Fruit fly (Drosophila melanogaster) whole organism, embryonic: ENCODE data around the gene Ugt303B3.

Experiments
- Awh ChIP-seq: fragments of 200-800 bp; sonication (Bioruptor generic); IDR thresholded peaks from 2 replicates; pipeline ENCODE4, ENCODE4 v1.3.6; 2022; ENCODE audit warnings: missing biosample characterization, missing genetic modification characterization
- CG10543 ChIP-seq: fragments of 200-800 bp; sonication (Bioruptor generic); optimal IDR thresholded peaks from 3 replicates; lab custom pipeline; 2017; ENCODE audit warnings: missing biosample characterization, mild to moderate bottlenecking, missing genetic modification characterization, moderate library complexity
- CG12219 ChIP-seq: fragments of 200-800 bp; sonication (Bioruptor generic); optimal IDR thresholded peaks from 3 replicates; lab custom pipeline; 2018; ENCODE audit warnings: missing biosample characterization, mild to moderate bottlenecking, missing genetic modification characterization
- CG12769 ChIP-seq: fragments of 200-800 bp; sonication (Bioruptor generic); optimal IDR thresholded peaks from 2 replicates; lab custom pipeline; 2019; ENCODE audit warnings: missing biosample characterization, mild to moderate bottlenecking, missing genetic modification characterization, moderate library complexity
- CG14014 ChIP-seq: fragments of 200-800 bp; sonication (Bioruptor generic); IDR thresholded peaks from 2 replicates; pipeline ENCODE4 v1.3.6; 2022; ENCODE audit warnings: missing biosample characterization, missing genetic modification characterization
- CG15601 ChIP-seq: fragments of 200-800 bp; sonication (Bioruptor generic); optimal IDR thresholded peaks from 3 replicates; lab custom pipeline; 2019; ENCODE audit warnings: missing biosample characterization, mild to moderate bottlenecking, missing genetic modification characterization, moderate library complexity
- CG17328 ChIP-seq: fragments of 200-800 bp; sonication (Bioruptor generic); IDR thresholded peaks from 2 replicates; pipeline ENCODE4 v1.3.6; 2022; ENCODE audit warnings: missing biosample characterization, missing genetic modification characterization
- CG2889 ChIP-seq: fragments of 200-800 bp; sonication (Bioruptor generic); IDR thresholded peaks from 3 replicates; pipeline ENCODE4 v1.3.6; 2022; ENCODE audit warnings: missing biosample characterization, missing genetic modification characterization
- CG32772 ChIP-seq: fragments of 200-800 bp; sonication (Bioruptor generic); IDR thresholded peaks from 2 replicates; pipeline ENCODE4 v1.3.6; 2022; ENCODE audit warnings: missing biosample characterization, missing genetic modification characterization
- CG34376 ChIP-seq: fragments of 200-800 bp; sonication (Bioruptor generic); optimal IDR thresholded peaks from 2 replicates; lab custom pipeline; 2018; ENCODE audit warnings: missing biosample characterization, mild to moderate bottlenecking, missing genetic modification characterization
- CG34422 ChIP-seq: fragments of 200-800 bp; sonication (Bioruptor generic); IDR thresholded peaks from 3 replicates; pipeline ENCODE4 v1.3.6; 2022; ENCODE audit warnings: missing biosample characterization, missing genetic modification characterization
- CG4617 ChIP-seq: fragments of 200-800 bp; sonication (Bioruptor generic); optimal IDR thresholded peaks from 3 replicates; lab custom pipeline; 2016; ENCODE audit warnings: missing biosample characterization, missing genetic modification characterization, borderline replicate concordance
- CG9609 ChIP-seq: fragments of 200-800 bp; sonication (Bioruptor generic); optimal IDR thresholded peaks from 3 replicates; lab custom pipeline; 2016; ENCODE audit warnings: missing biosample characterization, missing genetic modification characterization
- Deaf1 ChIP-seq: fragments of 200-800 bp; optimal IDR thresholded peaks from 3 replicates; lab custom pipeline; 2019; ENCODE audit warnings: missing biosample characterization, mild to moderate bottlenecking, missing genetic modification characterization, moderate library complexity
- Doc2 ChIP-seq: fragments of 200-800 bp; sonication (Bioruptor generic); IDR thresholded peaks from 2 replicates; pipeline ENCODE4 v1.3.6; 2022; ENCODE audit warnings: missing biosample characterization, missing genetic modification characterization
- GATAe ChIP-seq: fragments of 200-800 bp; sonication (Bioruptor generic); conservative IDR thresholded peaks from 2 replicates; pipeline ENCODE4 v1.3.6; 2022; ENCODE audit warnings: missing biosample characterization, missing genetic modification characterization
- HLH4C ChIP-seq: fragments of 200-800 bp; sonication (Bioruptor generic); IDR thresholded peaks from 3 replicates; pipeline ENCODE4 v1.3.6; 2022; ENCODE audit warnings: missing biosample characterization, missing genetic modification characterization; ENCODE audit not compliant: partially characterized antibody
- Hey ChIP-seq: fragments of 200-800 bp; sonication (Bioruptor generic); optimal IDR thresholded peaks from 3 replicates; lab custom pipeline; 2018; ENCODE audit warnings: missing biosample characterization, mild to moderate bottlenecking, missing genetic modification characterization
- Kr ChIP-seq: fragments of 200-800 bp; sonication (Bioruptor generic); optimal IDR thresholded peaks from 2 replicates; lab custom pipeline; 2017; ENCODE audit warnings: missing biosample characterization, mild to moderate bottlenecking, missing genetic modification characterization
- MESR4 ChIP-seq: fragments of 200-800 bp; sonication (Bioruptor generic); optimal IDR thresholded peaks from 2 replicates; lab custom pipeline; 2018; ENCODE audit warnings: missing biosample characterization, mild to moderate bottlenecking, missing genetic modification characterization, moderate library complexity
- Med ChIP-seq: fragments of 200-800 bp; sonication (Bioruptor generic); peaks from one replicate; lab custom pipeline; 2016; ENCODE audit warnings: missing biosample characterization, missing genetic modification characterization, mild to moderate bottlenecking, inconsistent platforms, moderate library complexity
- NK7.1 ChIP-seq: fragments of 200-800 bp; sonication (Bioruptor generic); optimal IDR thresholded peaks from 3 replicates; lab custom pipeline; 2016; ENCODE audit warnings: missing biosample characterization, missing genetic modification characterization
- Ravus ChIP-seq: fragments of 200-800 bp; sonication (Bioruptor generic); IDR thresholded peaks from 2 replicates; pipeline ENCODE4 v1.3.6; 2022; ENCODE audit warnings: missing biosample characterization, missing genetic modification characterization
- Spps ChIP-seq: fragments of 200-800 bp; sonication (Bioruptor generic); optimal IDR thresholded peaks from 2 replicates; lab custom pipeline; 2018; ENCODE audit warnings: missing biosample characterization, mild to moderate bottlenecking, missing genetic modification characterization
- ap ChIP-seq: fragments of 200-800 bp; sonication (Bioruptor generic); IDR thresholded peaks from 2 replicates; pipeline ENCODE4 v1.3.6; 2022; ENCODE audit warnings: missing biosample characterization, missing genetic modification characterization
- bab2 ChIP-seq: fragments of 200-800 bp; sonication (Bioruptor generic); optimal IDR thresholded peaks from 2 replicates; lab custom pipeline; 2016; ENCODE audit warnings: missing biosample characterization, missing genetic modification characterization
- bowl ChIP-seq: fragments of 200-800 bp; sonication (Bioruptor generic); IDR thresholded peaks from 2 replicates; pipeline ENCODE4 v1.3.6; 2022; ENCODE audit warnings: missing biosample characterization, missing genetic modification characterization
- chif ChIP-seq, 2 experiments: fragments of 200-800 bp; sonication (Bioruptor generic); optimal IDR thresholded peaks; 3 replicates each; lab custom pipeline; 2016; ENCODE audit warnings: missing biosample characterization in 2 of 2, missing genetic modification characterization in 2 of 2
- ci ChIP-seq: fragments of 200-800 bp; sonication (Bioruptor generic); IDR thresholded peaks from 3 replicates; pipeline ENCODE4 v1.3.6; 2022; ENCODE audit warnings: missing biosample characterization, missing genetic modification characterization
- corto ChIP-seq: fragments of 200-800 bp; sonication (Bioruptor generic); optimal IDR thresholded peaks from 2 replicates; lab custom pipeline; 2016; ENCODE audit warnings: missing biosample characterization, mild to moderate bottlenecking, missing genetic modification characterization, moderate library complexity
- croc ChIP-seq: fragments of 200-800 bp; sonication (Bioruptor generic); conservative IDR thresholded peaks from 3 replicates; pipeline ENCODE4 v1.3.6; 2022; ENCODE audit warnings: missing biosample characterization, missing genetic modification characterization
- danr ChIP-seq: fragments of 200-800 bp; sonication (Bioruptor generic); IDR thresholded peaks from 2 replicates; pipeline ENCODE4 v1.3.6; 2022; ENCODE audit warnings: missing biosample characterization, missing genetic modification characterization
- exex ChIP-seq: fragments of 200-800 bp; sonication (Bioruptor generic); optimal IDR thresholded peaks from 4 replicates; lab custom pipeline; 2018; ENCODE audit warnings: missing biosample characterization, mild to moderate bottlenecking, missing genetic modification characterization, moderate library complexity
- gsb-n ChIP-seq: fragments of 200-800 bp; sonication (Bioruptor generic); optimal IDR thresholded peaks from 3 replicates; lab custom pipeline; 2018; ENCODE audit warnings: missing biosample characterization, mild to moderate bottlenecking, missing genetic modification characterization
- h ChIP-seq: fragments of >200 bp; optimal IDR thresholded peaks from 2 replicates; lab custom pipeline; 2017
- inv ChIP-seq: fragments of 200-800 bp; sonication (Bioruptor generic); IDR thresholded peaks from 2 replicates; pipeline ENCODE4 v1.3.6; 2022; ENCODE audit warnings: missing biosample characterization, missing genetic modification characterization; ENCODE audit not compliant: partially characterized antibody
- ken ChIP-seq: fragments of 200-800 bp; sonication (Bioruptor generic); IDR thresholded peaks from 3 replicates; pipeline ENCODE4 v1.3.6; 2022; ENCODE audit warnings: missing biosample characterization, missing genetic modification characterization
- knrl ChIP-seq: fragments of 200-800 bp; sonication (Bioruptor generic); IDR thresholded peaks from 3 replicates; pipeline ENCODE4 v1.3.6; 2022; ENCODE audit warnings: missing biosample characterization, missing genetic modification characterization; ENCODE audit not compliant: partially characterized antibody
- lmd ChIP-seq: fragments of 200-800 bp; sonication (Bioruptor generic); IDR thresholded peaks from 2 replicates; pipeline ENCODE4 v1.3.6; 2022; ENCODE audit warnings: missing biosample characterization, missing genetic modification characterization
- nerfin-1 ChIP-seq: fragments of 200-800 bp; sonication (Bioruptor generic); optimal IDR thresholded peaks from 3 replicates; lab custom pipeline; 2019; ENCODE audit warnings: missing biosample characterization, mild to moderate bottlenecking, missing genetic modification characterization, moderate library complexity
- oc ChIP-seq: fragments of 200-800 bp; sonication (Bioruptor generic); optimal IDR thresholded peaks from 2 replicates; lab custom pipeline; 2018; ENCODE audit warnings: missing biosample characterization, mild to moderate bottlenecking, missing genetic modification characterization, moderate library complexity
- schlank ChIP-seq: fragments of 200-800 bp; sonication (Bioruptor generic); optimal IDR thresholded peaks from 2 replicates; lab custom pipeline; 2018; ENCODE audit warnings: missing biosample characterization, mild to moderate bottlenecking, missing genetic modification characterization
- sens ChIP-seq: fragments of 200-800 bp; sonication (Bioruptor generic); peaks from one replicate; lab custom pipeline; 2016; ENCODE audit warnings: missing biosample characterization, missing genetic modification characterization
- sens-2 ChIP-seq: fragments of 200-800 bp; sonication (Bioruptor generic); IDR thresholded peaks from 2 replicates; pipeline ENCODE4 v1.3.6; 2022; ENCODE audit warnings: missing biosample characterization, missing genetic modification characterization
- seq ChIP-seq: fragments of 200-800 bp; sonication (Bioruptor generic); IDR thresholded peaks from 2 replicates; pipeline ENCODE4 v1.3.6; 2022; ENCODE audit warnings: missing biosample characterization, missing genetic modification characterization
- sim ChIP-seq: fragments of 200-800 bp; sonication (Bioruptor generic); IDR thresholded peaks from 2 replicates; pipeline ENCODE4 v1.3.6; 2022; ENCODE audit warnings: missing biosample characterization, missing genetic modification characterization
- sob ChIP-seq: fragments of 200-800 bp; sonication (Bioruptor generic); IDR thresholded peaks from 2 replicates; pipeline ENCODE4 v1.3.6; 2022; ENCODE audit warnings: missing biosample characterization, missing genetic modification characterization
- sug ChIP-seq: fragments of 200-800 bp; optimal IDR thresholded peaks from 2 replicates; lab custom pipeline; 2019; ENCODE audit warnings: missing biosample characterization, mild to moderate bottlenecking, missing genetic modification characterization, moderate library complexity
- tap ChIP-seq: fragments of 200-800 bp; optimal IDR thresholded peaks from 3 replicates; lab custom pipeline; 2019; ENCODE audit warnings: missing biosample characterization, mild to moderate bottlenecking, missing genetic modification characterization, moderate library complexity
- vvl ChIP-seq: fragments of 200-800 bp; sonication (Bioruptor generic); IDR thresholded peaks from 2 replicates; pipeline ENCODE4 v1.3.6; 2022; ENCODE audit warnings: missing biosample characterization, missing genetic modification characterization

The Ugt303B3 gene

dm6 chr3R:23538719-23539145 lies 4.2 kb upstream of the Ugt303B3 start, which contains the start of gene Ugt303B2 (continued):
- TF ChIP-seq gsb-n (no peak), inv (GFP tag; lab: Robert Waterston, UW) (no peak), CG15601 (tag; lab: Kevin White, UChicago) (no peak), CG14014 (no peak), chif (GFP tag; optimal IDR thresholded peaks at IDR 0.05; lab: Kevin White, UChicago) (no peak), sob (GFP tag; lab: Robert Waterston, UW) (no peak), Med (GFP tag; lab: Kevin White, UChicago) (no peak), knrl (GFP tag; lab: Robert Waterston, UW) (no peak), NK7.1 (GFP tag; lab: Kevin White, UChicago) (no peak), CG10543 (GFP tag; lab: Kevin White, UChicago) (peak; percentile 33), sens-2 (GFP tag; lab: Robert Waterston, UW) (no peak), CG32772 (no peak), sim (GFP tag; lab: Robert Waterston, UW) (no peak), GATAe (peak; percentile 80), CG2889 (GFP tag; lab: Robert Waterston, UW) (no peak)

DNA sequence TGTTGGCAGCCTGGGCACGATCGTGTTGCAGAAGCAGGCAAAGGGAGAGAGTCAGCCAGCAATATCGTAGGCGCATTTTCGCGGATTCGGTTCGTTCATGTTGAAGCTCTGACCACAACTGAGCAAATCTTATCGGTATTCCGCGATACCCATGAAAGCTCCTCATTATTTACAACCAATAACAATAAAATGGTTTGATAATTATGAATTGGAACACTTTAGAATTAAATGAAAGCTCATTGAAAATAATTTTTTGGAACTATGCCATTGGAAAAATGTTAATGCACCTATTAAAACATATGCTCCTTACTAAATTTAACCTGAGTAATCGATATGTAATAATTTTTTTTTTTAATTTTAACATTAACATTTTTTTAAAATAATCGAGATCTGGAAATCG lies 2.0 kb upstream of the Ugt303B3 start, which contains the start of gene Ugt303B1:
Gene Ugt303B1 (minus strand): TSS at position 101 of the 400 bp plus-strand sequence.
- TF ChIP-seq sug (tag; lab: Kevin White, UChicago): no peak
- peak; percentile 58 for TF ChIP-seq exex (tag; lab: Kevin White, UChicago)
- no peak for TF ChIP-seq Doc2 (GFP tag; lab: Robert Waterston, UW)
- no peak for TF ChIP-seq CG17328 (GFP tag; lab: Robert Waterston, UW)
- TF ChIP-seq Ravus (GFP tag; lab: Robert Waterston, UW): no peak
- no peak for TF ChIP-seq Awh
- no peak for TF ChIP-seq corto (GFP tag; lab: Kevin White, UChicago)
- TF ChIP-seq CG34376 (GFP tag; lab: Kevin White, UChicago): peak; percentile 34
- TF ChIP-seq h (lab: Kevin White, UChicago): no peak
- no peak for TF ChIP-seq oc (tag; lab: Kevin White, UChicago)
- no peak for TF ChIP-seq croc
- TF ChIP-seq CG9609 (GFP tag; lab: Kevin White, UChicago): no peak
- TF ChIP-seq GATAe: peak; percentile 45
- TF ChIP-seq bab2 (GFP tag; lab: Kevin White, UChicago): no peak
- no peak for TF ChIP-seq Spps (tag; lab: Kevin White, UChicago)

DNA sequence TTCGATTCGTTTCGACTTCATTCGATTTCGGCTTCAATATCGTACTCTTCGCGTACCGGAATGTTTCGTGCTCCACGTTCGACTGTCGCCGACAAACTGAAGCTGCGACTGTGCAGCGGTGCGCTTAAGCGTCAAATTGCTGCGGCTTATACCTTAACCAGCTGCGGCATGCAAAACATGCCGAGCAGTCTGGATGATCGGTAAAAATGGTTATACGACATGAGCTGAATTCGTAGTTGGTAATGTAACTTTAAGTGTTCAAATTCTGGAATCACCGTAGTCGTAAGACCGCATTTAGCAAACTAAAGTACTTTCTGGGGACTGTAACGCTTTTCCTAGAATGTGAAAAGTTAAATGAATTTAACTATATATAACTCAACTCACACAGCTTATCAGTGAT lies 3.7 kb downstream of the Ugt303B3 start, which contains the start of gene CG10175:
Gene CG10175 (minus strand): TSS at position 101 of the 400 bp plus-strand sequence.
- TF ChIP-seq schlank (tag; lab: Kevin White, UChicago): no peak
- 0 out of 2 replicates have a peak, but pooled peaks have one; percentile 24 for TF ChIP-seq bowl (GFP tag; lab: Robert Waterston, UW)
- TF ChIP-seq Kr (GFP tag; lab: Kevin White, UChicago): no peak
- TF ChIP-seq tap (tag; lab: Kevin White, UChicago): no peak
- TF ChIP-seq CG12769 (tag; lab: Kevin White, UChicago): peak; percentile 18
- no peak for TF ChIP-seq danr
- TF ChIP-seq MESR4 (GFP tag; lab: Kevin White, UChicago): no peak
- 0 out of 3 replicates have a peak, but pooled peaks have one; percentile 26 for TF ChIP-seq CG34422 (GFP tag; lab: Robert Waterston, UW)
- TF ChIP-seq ap: 0 out of 2 replicates have a peak, but pooled peaks have one; percentile 12
- peak; percentile 30; the same call in 1 of the 2 replicates for TF ChIP-seq vvl
- peak; percentile 22; the same call in 1 of the 3 replicates for TF ChIP-seq ken (GFP tag; lab: Robert Waterston, UW)
- TF ChIP-seq Deaf1 (tag; lab: Kevin White, UChicago): peak; percentile 34
- TF ChIP-seq HLH4C (GFP tag; lab: Robert Waterston, UW): no peak
- TF ChIP-seq ci (GFP tag; lab: Robert Waterston, UW): peak; percentile 57
- no peak for TF ChIP-seq CG12219 (GFP tag; lab: Kevin White, UChicago)
- TF ChIP-seq seq (GFP tag; lab: Robert Waterston, UW): no peak
- TF ChIP-seq Med (GFP tag; lab: Kevin White, UChicago): no peak
- TF ChIP-seq sens: peak; percentile 18
- peak; percentile 5 for TF ChIP-seq gsb-n
- no peak for TF ChIP-seq lmd (GFP tag; lab: Robert Waterston, UW)
- TF ChIP-seq Hey (tag; lab: Kevin White, UChicago): no peak
- TF ChIP-seq CG4617 (GFP tag; lab: Kevin White, UChicago): no peak
- TF ChIP-seq nerfin-1 (tag; lab: Kevin White, UChicago): no peak
